Worm (Caenorhabditis elegans) whole organism, young adult: ENCODE data around the gene mltn-13.

Experiments used
- C17E4.6 ChIP-seq: fragments of 200-800 bp; sonication (Bioruptor generic); IDR thresholded peaks from 2 replicates; pipeline ENCODE4 v1.3.6; 2022; ENCODE audit warnings: missing genetic modification reagents, missing genetic modification characterization, missing compliant biosample characterization
- D2030.7 ChIP-seq: fragments of 200-800 bp; sonication (Bioruptor generic); IDR thresholded peaks from 2 replicates; pipeline ENCODE4 v1.3.6; 2022; ENCODE audit warnings: missing genetic modification reagents, missing genetic modification characterization, missing compliant biosample characterization
- F22D6.2 ChIP-seq: sonication (generic microtip); optimal IDR thresholded peaks from 2 replicates; lab custom pipeline; 2016; ENCODE audit warnings: mild to moderate bottlenecking, missing genetic modification characterization, missing compliant biosample characterization
- F33H1.4 ChIP-seq: fragments of 200-800 bp; sonication (Bioruptor generic); IDR thresholded peaks from 2 replicates; pipeline ENCODE4 v1.3.6; 2022; ENCODE audit warnings: missing genetic modification reagents, missing genetic modification characterization, missing compliant biosample characterization
- F49E8.2 ChIP-seq: sonication (generic microtip); optimal IDR thresholded peaks from 3 replicates; lab custom pipeline; 2017; ENCODE audit warnings: missing genetic modification characterization, mild to moderate bottlenecking, missing compliant biosample characterization, antibody characterized with exemption, moderate library complexity; ENCODE audit not compliant: insufficient read depth
- F52B5.7 ChIP-seq: sonication (generic microtip); optimal IDR thresholded peaks from 2 replicates; lab custom pipeline; 2016; ENCODE audit warnings: mild to moderate bottlenecking, missing genetic modification characterization, missing compliant biosample characterization
- F55B11.4 ChIP-seq: sonication (generic microtip); optimal IDR thresholded peaks from 2 replicates; lab custom pipeline; 2016; ENCODE audit warnings: missing compliant biosample characterization, missing genetic modification characterization, borderline replicate concordance; ENCODE audit not compliant: insufficient read depth
- K12H6.12 ChIP-seq: fragments of 200-800 bp; sonication (Bioruptor generic); optimal IDR thresholded peaks from 2 replicates; lab custom pipeline; 2018; ENCODE audit warnings: mild to moderate bottlenecking, missing genetic modification characterization, missing compliant biosample characterization
- Y56A3A.18 ChIP-seq: fragments of 200-800 bp; sonication (Bioruptor generic); IDR thresholded peaks from 2 replicates; pipeline ENCODE4 v1.3.6; 2022; ENCODE audit warnings: missing genetic modification reagents, missing genetic modification characterization, missing compliant biosample characterization
- Y67H2A.10 ChIP-seq: fragments of 200-800 bp; sonication (Bioruptor generic); conservative IDR thresholded peaks from 2 replicates; pipeline ENCODE4 v1.3.6; 2022; ENCODE audit warnings: missing genetic modification reagents, missing genetic modification characterization, missing compliant biosample characterization
- Y95B8A.8 ChIP-seq: fragments of 200-800 bp; sonication (Bioruptor generic); IDR thresholded peaks from 2 replicates; pipeline ENCODE4 v1.3.6; 2022; ENCODE audit warnings: missing genetic modification reagents, missing genetic modification characterization, missing compliant biosample characterization
- aptf-2 ChIP-seq: fragments of 200-800 bp; sonication (Bioruptor generic); conservative IDR thresholded peaks from 2 replicates; pipeline ENCODE4 v1.3.6; 2022; ENCODE audit warnings: missing genetic modification reagents, missing genetic modification characterization, missing compliant biosample characterization
- aptf-3 ChIP-seq: fragments of 200-800 bp; sonication (Bioruptor generic); IDR thresholded peaks from 2 replicates; pipeline ENCODE4 v1.3.6; 2022; ENCODE audit warnings: missing genetic modification characterization, missing compliant biosample characterization
- atf-7 ChIP-seq: sonication (generic microtip); optimal IDR thresholded peaks from 2 replicates; lab custom pipeline; 2017; ENCODE audit warnings: mild to moderate bottlenecking, missing genetic modification characterization, missing compliant biosample characterization
- athp-1 ChIP-seq: sonication (generic microtip); optimal IDR thresholded peaks from 2 replicates; lab custom pipeline; 2017; ENCODE audit warnings: mild to moderate bottlenecking, missing genetic modification characterization, missing compliant biosample characterization
- cebp-1 ChIP-seq, 2 experiments: fragments of 200-800 bp in 1 of 2; sonication (Bioruptor generic) in 1 of 2; sonication (generic microtip) in 1 of 2; IDR thresholded peaks in 1 of 2; optimal IDR thresholded peaks in 1 of 2; 2 replicates each; pipeline versions ENCODE4 v1.3.6 to Lab custom; 2017 to 2022; ENCODE audit warnings: missing compliant biosample characterization in 2 of 2, missing genetic modification characterization in 2 of 2, mild to moderate bottlenecking in 1 of 2, missing genetic modification reagents in 1 of 2, moderate library complexity in 1 of 2
- ceh-27 ChIP-seq: fragments of 200-800 bp; sonication (Bioruptor generic); optimal IDR thresholded peaks from 2 replicates; lab custom pipeline; 2018; ENCODE audit warnings: mild to moderate bottlenecking, missing genetic modification characterization, moderate library complexity, missing compliant biosample characterization
- ceh-58 ChIP-seq: fragments of 200-800 bp; sonication (Bioruptor generic); IDR thresholded peaks from 2 replicates; pipeline ENCODE4 v1.3.6; 2022; ENCODE audit warnings: missing genetic modification characterization, missing compliant biosample characterization
- dox-1 ChIP-seq: fragments of 200-800 bp; sonication (Bioruptor generic); IDR thresholded peaks from 2 replicates; pipeline ENCODE4 v1.3.6; 2022; ENCODE audit warnings: missing genetic modification reagents, missing genetic modification characterization, missing compliant biosample characterization
- egl-44 ChIP-seq: fragments of 200-800 bp; sonication (Bioruptor generic); IDR thresholded peaks from 2 replicates; pipeline ENCODE4 v1.3.6; 2022; ENCODE audit warnings: missing genetic modification reagents, missing genetic modification characterization, missing compliant biosample characterization
- ekl-4 ChIP-seq: fragments of 200-800 bp; sonication (Bioruptor generic); IDR thresholded peaks from 2 replicates; pipeline ENCODE4 v1.3.6; 2022; ENCODE audit warnings: missing genetic modification reagents, missing genetic modification characterization, missing compliant biosample characterization
- him-1 ChIP-seq: sonication (generic microtip); optimal IDR thresholded peaks from 2 replicates; lab custom pipeline; 2016; ENCODE audit warnings: missing genotype, missing genetic modification reagents, missing genetic modification characterization, missing compliant biosample characterization
- lag-1 ChIP-seq: fragments of 200-800 bp; sonication (Bioruptor generic); IDR thresholded peaks from 2 replicates; pipeline ENCODE4 v1.3.6; 2022; ENCODE audit warnings: missing genetic modification reagents, missing genetic modification characterization, missing compliant biosample characterization
- let-607 ChIP-seq, 2 experiments: fragments of 200-800 bp in 1 of 2; sonication (Bioruptor generic) in 1 of 2; sonication (generic microtip) in 1 of 2; optimal IDR thresholded peaks; 2 replicates each; lab custom pipeline; 2016 to 2018; ENCODE audit warnings: mild to moderate bottlenecking in 2 of 2, missing compliant biosample characterization in 2 of 2, missing genetic modification characterization in 2 of 2, moderate library complexity in 2 of 2, missing genotype in 1 of 2
- lin-40 ChIP-seq: sonication (generic microtip); optimal IDR thresholded peaks from 2 replicates; lab custom pipeline; 2016; ENCODE audit warnings: missing genetic modification characterization, mild to moderate bottlenecking, missing compliant biosample characterization, missing genotype, missing genetic modification reagents
- lsl-1 ChIP-seq: fragments of 200-800 bp; sonication (Bioruptor generic); optimal IDR thresholded peaks from 2 replicates; lab custom pipeline; 2018; ENCODE audit warnings: mild to moderate bottlenecking, missing genetic modification characterization, moderate library complexity, missing compliant biosample characterization
- mel-28 ChIP-seq: sonication (generic microtip); optimal IDR thresholded peaks from 2 replicates; lab custom pipeline; 2016; ENCODE audit warnings: borderline replicate concordance, mild to moderate bottlenecking, missing genetic modification characterization, missing compliant biosample characterization
- mxl-1 ChIP-seq: sonication (generic microtip); optimal IDR thresholded peaks from 2 replicates; lab custom pipeline; 2016; ENCODE audit warnings: missing genetic modification characterization, missing compliant biosample characterization
- nfya-1 ChIP-seq: sonication (generic microtip); optimal IDR thresholded peaks from 2 replicates; lab custom pipeline; 2017; ENCODE audit warnings: antibody characterized with exemption, missing compliant biosample characterization, missing genetic modification characterization, borderline replicate concordance; ENCODE audit not compliant: insufficient read depth
- nfyb-1 ChIP-seq: fragments of 200-800 bp; sonication (Bioruptor generic); IDR thresholded peaks from 2 replicates; pipeline ENCODE4 v1.3.6; 2022; ENCODE audit warnings: missing genetic modification reagents, missing genetic modification characterization, missing compliant biosample characterization
- nhr-179 ChIP-seq: sonication (generic microtip); optimal IDR thresholded peaks from 2 replicates; lab custom pipeline; 2016; ENCODE audit warnings: mild to moderate bottlenecking, missing genetic modification characterization, missing compliant biosample characterization
- nhr-27 ChIP-seq: fragments of 200-800 bp; sonication (Bioruptor generic); optimal IDR thresholded peaks from 2 replicates; lab custom pipeline; 2018; ENCODE audit warnings: mild to moderate bottlenecking, missing genetic modification characterization, moderate library complexity, missing compliant biosample characterization
- pha-4 ChIP-seq: fragments of 150-350 bp; sonication (generic microtip); optimal IDR thresholded peaks from 2 replicates; lab custom pipeline; 2014; ENCODE audit warnings: missing biosample characterization, missing genetic modification reagents, missing genetic modification characterization
- rec-8 ChIP-seq, 2 experiments: sonication (generic microtip); optimal IDR thresholded peaks; 2 replicates each; lab custom pipeline; 2016; ENCODE audit warnings: mild to moderate bottlenecking in 2 of 2, missing genetic modification characterization in 2 of 2, missing genetic modification reagents in 2 of 2, missing genotype in 2 of 2, missing biosample characterization in 1 of 2, missing compliant biosample characterization in 1 of 2, moderate library complexity in 1 of 2
- sdz-38 ChIP-seq: sonication (generic microtip); optimal IDR thresholded peaks from 2 replicates; lab custom pipeline; 2016; ENCODE audit warnings: missing genotype, missing genetic modification characterization, missing compliant biosample characterization
- snpc-1.1 ChIP-seq: sonication (generic microtip); optimal IDR thresholded peaks from 2 replicates; lab custom pipeline; 2017; ENCODE audit warnings: missing genetic modification characterization, mild to moderate bottlenecking, missing compliant biosample characterization, antibody characterized with exemption, moderate library complexity, missing genotype, missing genetic modification reagents; ENCODE audit not compliant: insufficient read depth
- snpc-4 ChIP-seq, 5 experiments: fragments of 150-350 bp in 1 of 5; sonication (generic microtip) in 4 of 5; optimal IDR thresholded peaks; 2 replicates each; lab custom pipeline; 2014 to 2018; ENCODE audit warnings: missing genetic modification characterization in 5 of 5, missing biosample characterization in 3 of 5, antibody characterized with exemption in 2 of 5, mild to moderate bottlenecking in 2 of 5, missing compliant biosample characterization in 2 of 5, missing genotype in 2 of 5, moderate library complexity in 2 of 5, missing genetic modification reagents in 1 of 5
- tbp1 ChIP-seq: fragments of 200-800 bp; sonication (Bioruptor generic); optimal IDR thresholded peaks from 2 replicates; lab custom pipeline; 2018; ENCODE audit warnings: mild to moderate bottlenecking, missing genetic modification characterization, missing compliant biosample characterization
- tbx-9 ChIP-seq: sonication (generic microtip); optimal IDR thresholded peaks from 2 replicates; lab custom pipeline; 2016; ENCODE audit warnings: borderline replicate concordance, missing genetic modification characterization, inconsistent platforms, missing compliant biosample characterization
- unc-62 ChIP-seq: fragments of 150-350 bp; optimal IDR thresholded peaks from 2 replicates; lab custom pipeline; 2014; ENCODE audit warnings: missing biosample characterization, missing genetic modification reagents, missing genetic modification characterization
- ztf-22 ChIP-seq: fragments of 200-800 bp; sonication (Bioruptor generic); optimal IDR thresholded peaks from 2 replicates; lab custom pipeline; 2018; ENCODE audit warnings: mild to moderate bottlenecking, missing genetic modification characterization, moderate library complexity, missing compliant biosample characterization
- ztf-25 ChIP-seq: fragments of 200-800 bp; sonication (Bioruptor generic); IDR thresholded peaks from 2 replicates; pipeline ENCODE4 v1.3.6; 2022; ENCODE audit warnings: missing genetic modification reagents, missing genetic modification characterization, missing compliant biosample characterization

Gene mltn-13

ce11 chrX:4444843-4445242 is 3.3 kb downstream of the mltn-13 start (continued):
- TF ChIP-seq Y95B8A.8 (GFP tag; lab: Robert Waterston, UW) (0 out of 2 replicates have a peak, but pooled peaks have one; percentile 19), F55B11.4 (tag; lab: Kevin White, UChicago) (no peak), dox-1 (GFP tag; lab: Robert Waterston, UW) (peak; percentile 63), nfyb-1 (peak; percentile 43; the same call in 1 of the 2 replicates), F52B5.7 (tag; lab: Kevin White, UChicago) (peak; percentile 20), him-1 (tag; lab: Kevin White, UChicago) (peak; percentile 59), unc-62 (no peak), F33H1.4 (no peak), ztf-25 (GFP tag; lab: Robert Waterston, UW) (0 out of 2 replicates have a peak, but pooled peaks have one; percentile 61), let-607 (tag; optimal IDR thresholded peaks at IDR 0.05; lab: Kevin White, UChicago) (no peak), tbp1 (GFP tag; lab: Kevin White, UChicago) (peak; percentile 94), tbx-9 (tag; lab: Kevin White, UChicago) (no peak), F49E8.2 (tag; lab: Kevin White, UChicago) (no peak), pha-4 (tag; lab: Kevin White, UChicago) (no peak), egl-44 (0 out of 2 replicates have a peak, but pooled peaks have one; percentile 34)

- peak; percentile 89 for TF ChIP-seq Y56A3A.18
- peak; percentile 81 for TF ChIP-seq egl-44
- TF ChIP-seq rec-8 (tag; optimal IDR thresholded peaks at IDR 0.05; lab: Kevin White, UChicago) = peak; percentile 49 to 55
- TF ChIP-seq F55B11.4 (tag; lab: Kevin White, UChicago) = no peak
- no peak for TF ChIP-seq lag-1 (GFP tag; lab: Robert Waterston, UW)
- peak; percentile 78 for TF ChIP-seq him-1 (tag; lab: Kevin White, UChicago)
- no peak for TF ChIP-seq ceh-58 (GFP tag; lab: Robert Waterston, UW)
- no peak for TF ChIP-seq C17E4.6
- peak; percentile 78 for TF ChIP-seq mxl-1 (tag; lab: Kevin White, UChicago)
- no peak for TF ChIP-seq atf-7
- no peak for TF ChIP-seq sdz-38 (tag; lab: Kevin White, UChicago)
- no peak for TF ChIP-seq ceh-27
- TF ChIP-seq nhr-179 (tag; lab: Kevin White, UChicago) = no peak
- no peak for TF ChIP-seq nfya-1 (tag; lab: Kevin White, UChicago)
- peak; percentile 7 for TF ChIP-seq F22D6.2 (tag; lab: Kevin White, UChicago)
- peak; percentile 70; the same call in 1 of the 2 replicates for TF ChIP-seq ekl-4 (GFP tag; lab: Robert Waterston, UW)
- TF ChIP-seq Y67H2A.10 = no peak
- TF ChIP-seq cebp-1 (GFP tag; IDR thresholded peaks at IDR 0.05; lab: Robert Waterston, UW) = no peak
- peak; percentile 62 for TF ChIP-seq cebp-1 (tag; optimal IDR thresholded peaks at IDR 0.05; lab: Kevin White, UChicago)
- TF ChIP-seq aptf-2 (GFP tag; lab: Robert Waterston, UW) = no peak
- no peak for TF ChIP-seq lsl-1 (GFP tag; lab: Kevin White, UChicago)
- no peak for TF ChIP-seq ztf-22 (GFP tag; lab: Kevin White, UChicago)
- peak; percentile 52; the same call in 1 of the 2 replicates for TF ChIP-seq Y95B8A.8 (GFP tag; lab: Robert Waterston, UW)
- no peak for TF ChIP-seq unc-62
- no peak for TF ChIP-seq aptf-3 (GFP tag; lab: Robert Waterston, UW)
- no peak for TF ChIP-seq pha-4 (tag; lab: Kevin White, UChicago)
- TF ChIP-seq athp-1 = peak; percentile 21
- TF ChIP-seq mel-28 = no peak
- peak; percentile 44 for TF ChIP-seq lin-40
- TF ChIP-seq K12H6.12 (tag; lab: Kevin White, UChicago) = no peak
- TF ChIP-seq snpc-1.1 (tag; lab: Kevin White, UChicago) = peak; percentile 77
- TF ChIP-seq nhr-27 (tag; lab: Kevin White, UChicago) = no peak
- TF ChIP-seq snpc-4 (GFP tag; optimal IDR thresholded peaks at IDR 0.05; lab: Kevin White, UChicago) = peak; percentile 74
- peak; percentile 5 to 80 (median 61) for TF ChIP-seq snpc-4 (tag; optimal IDR thresholded peaks at IDR 0.05; lab: Kevin White, UChicago)
- TF ChIP-seq tbp1 (GFP tag; lab: Kevin White, UChicago) = peak; percentile 96
- TF ChIP-seq F49E8.2 (tag; lab: Kevin White, UChicago) = peak; percentile 25
- peak; percentile 59 for TF ChIP-seq D2030.7 (GFP tag; lab: Robert Waterston, UW)
These were observed 4.1 kb downstream of the mltn-13 start for ce11 chrX:4444073-4444472.
